Worm (Caenorhabditis elegans) whole organism, young adult: ENCODE data around the gene F53A2.11.

Experiments used
- B0035.1 ChIP-seq: sonication (generic microtip); optimal IDR thresholded peaks from 2 replicates; lab custom pipeline; 2016; ENCODE audit warnings: missing genetic modification characterization, mild to moderate bottlenecking, missing compliant biosample characterization, missing genotype, missing genetic modification reagents
- B0261.1 ChIP-seq: sonication (generic microtip); optimal IDR thresholded peaks from 2 replicates; lab custom pipeline; 2016; ENCODE audit warnings: mild to moderate bottlenecking, missing genetic modification characterization, moderate library complexity, missing compliant biosample characterization
- B0336.3 ChIP-seq: fragments of 200-800 bp; sonication (Bioruptor generic); IDR thresholded peaks from 2 replicates; pipeline ENCODE4 v1.3.6; 2022; ENCODE audit warnings: missing genetic modification characterization, missing compliant biosample characterization
- C06A6.2 ChIP-seq: fragments of 200-800 bp; sonication (Bioruptor generic); conservative IDR thresholded peaks from 2 replicates; pipeline ENCODE4 v1.3.6; 2022; ENCODE audit warnings: missing genetic modification characterization, missing compliant biosample characterization
- C17E4.6 ChIP-seq: fragments of 200-800 bp; sonication (Bioruptor generic); IDR thresholded peaks from 2 replicates; pipeline ENCODE4 v1.3.6; 2022; ENCODE audit warnings: missing genetic modification reagents, missing genetic modification characterization, missing compliant biosample characterization
- F10E7.11 ChIP-seq: sonication (generic microtip); optimal IDR thresholded peaks from 2 replicates; lab custom pipeline; 2017; ENCODE audit warnings: mild to moderate bottlenecking, missing genetic modification characterization, moderate library complexity, missing compliant biosample characterization
- F23B12.7 ChIP-seq: sonication (generic microtip); optimal IDR thresholded peaks from 2 replicates; lab custom pipeline; 2017; ENCODE audit warnings: missing genetic modification characterization, mild to moderate bottlenecking, missing compliant biosample characterization, antibody characterized with exemption, moderate library complexity; ENCODE audit not compliant: insufficient read depth
- F33H1.4 ChIP-seq: fragments of 200-800 bp; sonication (Bioruptor generic); IDR thresholded peaks from 2 replicates; pipeline ENCODE4 v1.3.6; 2022; ENCODE audit warnings: missing genetic modification reagents, missing genetic modification characterization, missing compliant biosample characterization
- F52B5.7 ChIP-seq: sonication (generic microtip); optimal IDR thresholded peaks from 2 replicates; lab custom pipeline; 2016; ENCODE audit warnings: mild to moderate bottlenecking, missing genetic modification characterization, missing compliant biosample characterization
- F57A8.1 ChIP-seq: fragments of 200-800 bp; sonication (Bioruptor generic); optimal IDR thresholded peaks from 2 replicates; lab custom pipeline; 2018; ENCODE audit warnings: mild to moderate bottlenecking, missing genetic modification characterization, moderate library complexity, missing compliant biosample characterization
- K11D2.4 ChIP-seq: fragments of 200-800 bp; sonication (Bioruptor generic); IDR thresholded peaks from 2 replicates; pipeline ENCODE4 v1.3.6; 2022; ENCODE audit warnings: missing genetic modification reagents, missing genetic modification characterization, missing compliant biosample characterization
- Y53F4B.3 ChIP-seq: fragments of 200-800 bp; sonication (Bioruptor generic); IDR thresholded peaks from 2 replicates; pipeline ENCODE4 v1.3.6; 2022; ENCODE audit warnings: missing genetic modification reagents, missing genetic modification characterization, missing compliant biosample characterization
- Y67H2A.10 ChIP-seq: fragments of 200-800 bp; sonication (Bioruptor generic); conservative IDR thresholded peaks from 2 replicates; pipeline ENCODE4 v1.3.6; 2022; ENCODE audit warnings: missing genetic modification reagents, missing genetic modification characterization, missing compliant biosample characterization
- Y79H2A.3 ChIP-seq: fragments of 200-800 bp; sonication (Bioruptor generic); conservative IDR thresholded peaks from 2 replicates; pipeline ENCODE4 v1.3.6; 2022; ENCODE audit warnings: missing genetic modification reagents, missing genetic modification characterization, missing compliant biosample characterization
- atf-7 ChIP-seq: sonication (generic microtip); optimal IDR thresholded peaks from 2 replicates; lab custom pipeline; 2017; ENCODE audit warnings: mild to moderate bottlenecking, missing genetic modification characterization, missing compliant biosample characterization
- attf-6 ChIP-seq: fragments of 200-800 bp; sonication (Bioruptor generic); IDR thresholded peaks from 2 replicates; pipeline ENCODE4 v1.3.6; 2022; ENCODE audit warnings: missing genetic modification reagents, missing genetic modification characterization, missing compliant biosample characterization
- bed-2 ChIP-seq: fragments of 200-800 bp; sonication (Bioruptor generic); IDR thresholded peaks from 2 replicates; pipeline ENCODE4 v1.3.6; 2022; ENCODE audit warnings: missing genetic modification reagents, missing genetic modification characterization, missing compliant biosample characterization
- cebp-1 ChIP-seq, 2 experiments: fragments of 200-800 bp in 1 of 2; sonication (Bioruptor generic) in 1 of 2; sonication (generic microtip) in 1 of 2; IDR thresholded peaks in 1 of 2; optimal IDR thresholded peaks in 1 of 2; 2 replicates each; pipeline versions ENCODE4 v1.3.6 to Lab custom; 2017 to 2022; ENCODE audit warnings: missing compliant biosample characterization in 2 of 2, missing genetic modification characterization in 2 of 2, mild to moderate bottlenecking in 1 of 2, missing genetic modification reagents in 1 of 2, moderate library complexity in 1 of 2
- cebp-2 ChIP-seq: fragments of 200-800 bp; sonication (Bioruptor generic); IDR thresholded peaks from 2 replicates; pipeline ENCODE4 v1.3.6; 2022; ENCODE audit warnings: missing genetic modification characterization, missing compliant biosample characterization
- ceh-79 ChIP-seq: sonication (generic microtip); optimal IDR thresholded peaks from 2 replicates; lab custom pipeline; 2017; ENCODE audit warnings: mild to moderate bottlenecking, missing genetic modification characterization, missing compliant biosample characterization
- efl-1 ChIP-seq: fragments of 150-350 bp; optimal IDR thresholded peaks from 2 replicates; lab custom pipeline; 2014; ENCODE audit warnings: missing biosample characterization, missing genetic modification reagents, missing genetic modification characterization
- gei-17 ChIP-seq: fragments of 200-800 bp; sonication (Bioruptor generic); optimal IDR thresholded peaks from 2 replicates; lab custom pipeline; 2018; ENCODE audit warnings: mild to moderate bottlenecking, missing genetic modification characterization, missing compliant biosample characterization
- hmg-1.2 ChIP-seq: fragments of 200-800 bp; sonication (Bioruptor generic); IDR thresholded peaks from 2 replicates; pipeline ENCODE4 v1.3.6; 2022; ENCODE audit warnings: missing genetic modification reagents, missing genetic modification characterization, missing compliant biosample characterization
- hrde-1 ChIP-seq: sonication (generic microtip); optimal IDR thresholded peaks from 2 replicates; lab custom pipeline; 2016; ENCODE audit warnings: missing genetic modification characterization, mild to moderate bottlenecking, missing compliant biosample characterization, moderate library complexity, missing genotype, missing genetic modification reagents, borderline replicate concordance
- hsf-1 ChIP-seq: fragments of 200-800 bp; sonication (Bioruptor generic); IDR thresholded peaks from 2 replicates; pipeline ENCODE4 v1.3.6; 2022; ENCODE audit warnings: missing genetic modification reagents, missing genetic modification characterization, missing compliant biosample characterization
- lag-1 ChIP-seq: fragments of 200-800 bp; sonication (Bioruptor generic); IDR thresholded peaks from 2 replicates; pipeline ENCODE4 v1.3.6; 2022; ENCODE audit warnings: missing genetic modification reagents, missing genetic modification characterization, missing compliant biosample characterization
- lin-40 ChIP-seq: sonication (generic microtip); optimal IDR thresholded peaks from 2 replicates; lab custom pipeline; 2016; ENCODE audit warnings: missing genetic modification characterization, mild to moderate bottlenecking, missing compliant biosample characterization, missing genotype, missing genetic modification reagents
- lin-54 ChIP-seq: fragments of 200-800 bp; sonication (Bioruptor generic); optimal IDR thresholded peaks from 2 replicates; lab custom pipeline; 2018; ENCODE audit warnings: mild to moderate bottlenecking, missing genetic modification characterization, missing compliant biosample characterization
- madf-6 ChIP-seq: fragments of 200-800 bp; sonication (Bioruptor generic); IDR thresholded peaks from 2 replicates; pipeline ENCODE4 v1.3.6; 2022; ENCODE audit warnings: missing genetic modification reagents, missing genetic modification characterization, missing compliant biosample characterization
- madf-8 ChIP-seq: fragments of 200-800 bp; sonication (Bioruptor generic); conservative IDR thresholded peaks from 2 replicates; pipeline ENCODE4 v1.3.6; 2022; ENCODE audit warnings: missing genetic modification reagents, missing genetic modification characterization, missing compliant biosample characterization
- mel-28 ChIP-seq: sonication (generic microtip); optimal IDR thresholded peaks from 2 replicates; lab custom pipeline; 2016; ENCODE audit warnings: borderline replicate concordance, mild to moderate bottlenecking, missing genetic modification characterization, missing compliant biosample characterization
- nfya-2 ChIP-seq: fragments of 200-800 bp; sonication (Bioruptor generic); IDR thresholded peaks from 2 replicates; pipeline ENCODE4 v1.3.6; 2022; ENCODE audit warnings: missing genetic modification reagents, missing genetic modification characterization, missing compliant biosample characterization
- nfyb-1 ChIP-seq: fragments of 200-800 bp; sonication (Bioruptor generic); IDR thresholded peaks from 2 replicates; pipeline ENCODE4 v1.3.6; 2022; ENCODE audit warnings: missing genetic modification reagents, missing genetic modification characterization, missing compliant biosample characterization
- nhr-120 ChIP-seq: fragments of 200-800 bp; sonication (Bioruptor generic); IDR thresholded peaks from 2 replicates; pipeline ENCODE4 v1.3.6; 2022; ENCODE audit warnings: missing genetic modification characterization, missing compliant biosample characterization
- nhr-27 ChIP-seq: fragments of 200-800 bp; sonication (Bioruptor generic); optimal IDR thresholded peaks from 2 replicates; lab custom pipeline; 2018; ENCODE audit warnings: mild to moderate bottlenecking, missing genetic modification characterization, moderate library complexity, missing compliant biosample characterization
- pha-4 ChIP-seq: fragments of 150-350 bp; sonication (generic microtip); optimal IDR thresholded peaks from 2 replicates; lab custom pipeline; 2014; ENCODE audit warnings: missing biosample characterization, missing genetic modification reagents, missing genetic modification characterization
- rec-8 ChIP-seq, 2 experiments: sonication (generic microtip); optimal IDR thresholded peaks; 2 replicates each; lab custom pipeline; 2016; ENCODE audit warnings: mild to moderate bottlenecking in 2 of 2, missing genetic modification characterization in 2 of 2, missing genetic modification reagents in 2 of 2, missing genotype in 2 of 2, missing biosample characterization in 1 of 2, missing compliant biosample characterization in 1 of 2, moderate library complexity in 1 of 2
- sdz-38 ChIP-seq: sonication (generic microtip); optimal IDR thresholded peaks from 2 replicates; lab custom pipeline; 2016; ENCODE audit warnings: missing genotype, missing genetic modification characterization, missing compliant biosample characterization
- sea-2 ChIP-seq: fragments of 200-800 bp; sonication (Bioruptor generic); IDR thresholded peaks from 2 replicates; pipeline ENCODE4 v1.3.6; 2022; ENCODE audit warnings: missing genetic modification characterization, missing compliant biosample characterization
- snpc-3.4 ChIP-seq: sonication (generic microtip); optimal IDR thresholded peaks from 2 replicates; lab custom pipeline; 2017; ENCODE audit warnings: missing genetic modification characterization, mild to moderate bottlenecking, missing compliant biosample characterization, antibody characterized with exemption, moderate library complexity, missing genotype, missing genetic modification reagents
- snpc-4 ChIP-seq, 5 experiments: fragments of 150-350 bp in 1 of 5; sonication (generic microtip) in 4 of 5; optimal IDR thresholded peaks; 2 replicates each; lab custom pipeline; 2014 to 2018; ENCODE audit warnings: missing genetic modification characterization in 5 of 5, missing biosample characterization in 3 of 5, antibody characterized with exemption in 2 of 5, mild to moderate bottlenecking in 2 of 5, missing compliant biosample characterization in 2 of 5, missing genotype in 2 of 5, moderate library complexity in 2 of 5, missing genetic modification reagents in 1 of 5
- unc-62 ChIP-seq: fragments of 150-350 bp; optimal IDR thresholded peaks from 2 replicates; lab custom pipeline; 2014; ENCODE audit warnings: missing biosample characterization, missing genetic modification reagents, missing genetic modification characterization
- zfh-2 ChIP-seq: fragments of 200-800 bp; sonication (Bioruptor generic); conservative IDR thresholded peaks from 2 replicates; pipeline ENCODE4 v1.3.6; 2022; ENCODE audit warnings: missing genetic modification reagents, missing genetic modification characterization, missing compliant biosample characterization
- ztf-18 ChIP-seq: sonication (generic microtip); optimal IDR thresholded peaks from 2 replicates; lab custom pipeline; 2016; ENCODE audit warnings: missing genotype, mild to moderate bottlenecking, missing genetic modification characterization, missing compliant biosample characterization
- ztf-3 ChIP-seq: fragments of 200-800 bp; sonication (Bioruptor generic); optimal IDR thresholded peaks from 2 replicates; lab custom pipeline; 2018; ENCODE audit warnings: mild to moderate bottlenecking, missing genetic modification characterization, missing compliant biosample characterization

F53A2.11 gene

DNA sequence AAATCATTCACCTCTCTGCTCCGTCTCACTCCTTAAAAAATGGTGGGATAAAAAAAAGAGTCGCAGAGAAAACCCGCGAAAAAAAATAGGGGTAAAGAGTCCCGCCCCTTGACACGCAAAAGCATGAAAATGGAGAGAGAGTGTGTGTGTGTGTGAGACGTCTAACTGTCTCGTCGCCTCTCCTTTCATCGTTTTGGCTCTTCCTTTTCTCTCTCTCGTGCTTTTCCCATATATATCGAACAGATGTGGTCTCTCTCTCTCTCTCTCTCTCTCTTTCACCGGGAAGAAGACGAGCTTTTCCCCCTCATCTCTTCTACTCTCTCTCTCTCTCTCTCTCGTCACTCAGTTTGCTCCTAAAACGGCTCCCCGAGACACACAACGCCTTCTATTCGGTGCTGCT, 46.7 kb downstream of the F53A2.11 start (continued):
- peak; percentile 62 for TF ChIP-seq lin-40 (tag; lab: Kevin White, UChicago)
- TF ChIP-seq ztf-3 (GFP tag; lab: Kevin White, UChicago): no peak
- no peak for TF ChIP-seq F52B5.7 (tag; lab: Kevin White, UChicago)
- TF ChIP-seq F33H1.4 (GFP tag; lab: Robert Waterston, UW): no peak
- TF ChIP-seq ceh-79 (tag; lab: Kevin White, UChicago): no peak
- TF ChIP-seq K11D2.4 (GFP tag; lab: Robert Waterston, UW): 0 out of 2 replicates have a peak, but pooled peaks have one; percentile 45
- no peak for TF ChIP-seq F10E7.11 (tag; lab: Kevin White, UChicago)
- TF ChIP-seq nfya-2 (GFP tag; lab: Robert Waterston, UW): no peak
- TF ChIP-seq atf-7 (tag; lab: Kevin White, UChicago): peak; percentile 27
- no peak for TF ChIP-seq unc-62
- no peak for TF ChIP-seq nhr-27 (tag; lab: Kevin White, UChicago)
- no peak for TF ChIP-seq Y79H2A.3 (GFP tag; lab: Robert Waterston, UW)
- no peak for TF ChIP-seq lin-54 (GFP tag; lab: Kevin White, UChicago)
- no peak for TF ChIP-seq B0035.1 (tag; lab: Kevin White, UChicago)
- TF ChIP-seq Y67H2A.10 (GFP tag; lab: Robert Waterston, UW): no peak
- TF ChIP-seq zfh-2 (GFP tag; lab: Robert Waterston, UW): peak; percentile 94
- TF ChIP-seq nfyb-1 (GFP tag; lab: Robert Waterston, UW): peak; percentile 21; the same call in 1 of the 2 replicates
- TF ChIP-seq cebp-1 (GFP tag; IDR thresholded peaks at IDR 0.05; lab: Robert Waterston, UW): no peak
- peak; percentile 70 for TF ChIP-seq cebp-1 (tag; optimal IDR thresholded peaks at IDR 0.05; lab: Kevin White, UChicago)
- TF ChIP-seq C17E4.6: no peak
- no peak for TF ChIP-seq sea-2 (GFP tag; lab: Robert Waterston, UW)
- no peak for TF ChIP-seq nhr-120 (GFP tag; lab: Robert Waterston, UW)
- no peak for TF ChIP-seq B0261.1 (tag; lab: Kevin White, UChicago)
- TF ChIP-seq hsf-1 (GFP tag; lab: Robert Waterston, UW): no peak
- no peak for TF ChIP-seq sdz-38
- no peak for TF ChIP-seq rec-8 (tag; optimal IDR thresholded peaks at IDR 0.05; lab: Kevin White, UChicago)
- no peak; the same call in 1 of the 2 replicates for TF ChIP-seq B0336.3 (GFP tag; lab: Robert Waterston, UW)
- TF ChIP-seq F57A8.1 (GFP tag; lab: Kevin White, UChicago): no peak
- no peak for TF ChIP-seq mel-28
- no peak for TF ChIP-seq C06A6.2 (GFP tag; lab: Robert Waterston, UW)
- TF ChIP-seq snpc-4 (GFP tag; optimal IDR thresholded peaks at IDR 0.05; lab: Kevin White, UChicago): no peak
- TF ChIP-seq snpc-4 (tag; optimal IDR thresholded peaks at IDR 0.05; lab: Kevin White, UChicago): no peak
- no peak for TF ChIP-seq Y53F4B.3 (GFP tag; lab: Robert Waterston, UW)
- TF ChIP-seq pha-4 (tag; lab: Kevin White, UChicago): no peak
- no peak for TF ChIP-seq F23B12.7
- no peak for TF ChIP-seq madf-8 (GFP tag; lab: Robert Waterston, UW)
- TF ChIP-seq attf-6 (GFP tag; lab: Robert Waterston, UW): no peak
- TF ChIP-seq cebp-2 (GFP tag; lab: Robert Waterston, UW): no peak
- TF ChIP-seq hrde-1: no peak
- TF ChIP-seq lag-1 (GFP tag; lab: Robert Waterston, UW): no peak
- TF ChIP-seq bed-2: no peak
- TF ChIP-seq gei-17 (GFP tag; lab: Kevin White, UChicago): no peak
- no peak for TF ChIP-seq snpc-3.4 (tag; lab: Kevin White, UChicago)
- no peak for TF ChIP-seq efl-1
- peak; percentile 67; the same call in 1 of the 2 replicates for TF ChIP-seq hmg-1.2 (GFP tag; lab: Robert Waterston, UW)
- TF ChIP-seq ztf-18 (tag; lab: Kevin White, UChicago): no peak
- TF ChIP-seq madf-6 (GFP tag; lab: Robert Waterston, UW): no peak
